Worm (Caenorhabditis elegans) whole organism, L4 larva: ENCODE data around the gene C08B6.6.
A peak's percentile ranks its signal among the peaks of the same experiment; 100 is the strongest.

Experiments used
- D1046.2 ChIP-seq: fragments of 200-800 bp; sonication (Bioruptor generic); IDR thresholded peaks from 2 replicates; pipeline ENCODE4 v1.3.6; 2022; ENCODE audit warnings: missing genetic modification characterization, missing compliant biosample characterization
- F44E2.7 ChIP-seq: fragments of 200-800 bp; sonication (Bioruptor generic); IDR thresholded peaks from 2 replicates; pipeline ENCODE4 v2.1.2; 2022; ENCODE audit warnings: missing genetic modification characterization, missing compliant biosample characterization
- T26A8.4 ChIP-seq: fragments of 200-800 bp; sonication (Bioruptor generic); IDR thresholded peaks from 2 replicates; pipeline ENCODE4 v1.3.6; 2022; ENCODE audit warnings: missing genetic modification characterization, missing compliant biosample characterization
- Y48G9A.11 ChIP-seq: fragments of 200-800 bp; sonication (Bioruptor generic); IDR thresholded peaks from 2 replicates; pipeline ENCODE4 v1.3.6; 2022; ENCODE audit warnings: missing genetic modification reagents, missing genetic modification characterization, missing compliant biosample characterization
- ZK337.2 ChIP-seq: fragments of 200-800 bp; sonication (Bioruptor generic); IDR thresholded peaks from 2 replicates; pipeline ENCODE4 v1.3.6; 2022; ENCODE audit warnings: missing genetic modification reagents, missing genetic modification characterization, missing compliant biosample characterization
- aha-1 ChIP-seq: fragments of 150-350 bp; peaks from one replicate; lab custom pipeline; 2014; ENCODE audit warnings: missing biosample characterization, missing genetic modification characterization
- arid-1 ChIP-seq: fragments of 200-800 bp; sonication (Bioruptor generic); conservative IDR thresholded peaks from 2 replicates; pipeline ENCODE4 v1.3.6; 2022; ENCODE audit warnings: missing genetic modification reagents, missing genetic modification characterization, missing compliant biosample characterization
- ceh-28 ChIP-seq: fragments of 150-350 bp; optimal IDR thresholded peaks from 2 replicates; lab custom pipeline; 2014; ENCODE audit warnings: missing biosample characterization, missing genetic modification reagents, missing genetic modification characterization
- ceh-32 ChIP-seq: sonication (generic microtip); optimal IDR thresholded peaks from 2 replicates; lab custom pipeline; 2016; ENCODE audit warnings: mild to moderate bottlenecking, missing genetic modification characterization, missing compliant biosample characterization; ENCODE audit not compliant: poor library complexity
- ceh-82 ChIP-seq: sonication (generic microtip); optimal IDR thresholded peaks from 2 replicates; lab custom pipeline; 2017; ENCODE audit warnings: missing biosample characterization, missing genetic modification characterization
- daf-19 ChIP-seq: fragments of 200-800 bp; sonication (Bioruptor generic); conservative IDR thresholded peaks from 2 replicates; pipeline ENCODE4 v1.3.6; 2022; ENCODE audit warnings: missing genetic modification characterization, missing compliant biosample characterization
- daf-8 ChIP-seq: fragments of 200-800 bp; sonication (Bioruptor generic); IDR thresholded peaks from 2 replicates; pipeline ENCODE4 v1.3.6; 2022; ENCODE audit warnings: missing genetic modification characterization, missing compliant biosample characterization
- dmd-6 ChIP-seq: fragments of 200-800 bp; sonication (Bioruptor generic); IDR thresholded peaks from 2 replicates; pipeline ENCODE4 v1.3.6; 2022; ENCODE audit warnings: missing genetic modification reagents, missing genetic modification characterization, missing compliant biosample characterization
- duxl-1 ChIP-seq: sonication (generic microtip); optimal IDR thresholded peaks from 2 replicates; lab custom pipeline; 2016; ENCODE audit warnings: mild to moderate bottlenecking, missing genetic modification characterization, moderate library complexity, missing compliant biosample characterization; ENCODE audit not compliant: poor library complexity
- dve-1 ChIP-seq: sonication (generic microtip); optimal IDR thresholded peaks from 2 replicates; lab custom pipeline; 2017; ENCODE audit warnings: antibody characterized with exemption, mild to moderate bottlenecking, missing genetic modification characterization, missing compliant biosample characterization; ENCODE audit not compliant: insufficient read depth
- egl-27 ChIP-seq: sonication (generic microtip); optimal IDR thresholded peaks from 3 replicates; lab custom pipeline; 2017; ENCODE audit warnings: missing biosample characterization, missing genetic modification reagents, missing genetic modification characterization
- egl-43 ChIP-seq: fragments of 200-800 bp; sonication (Bioruptor generic); IDR thresholded peaks from 2 replicates; pipeline ENCODE4 v1.3.6; 2022; ENCODE audit warnings: missing genetic modification reagents, missing genetic modification characterization, missing compliant biosample characterization
- fos-1 ChIP-seq: fragments of 150-350 bp; optimal IDR thresholded peaks from 2 replicates; lab custom pipeline; 2014; ENCODE audit warnings: missing biosample characterization, missing genetic modification characterization
- hlh-30 ChIP-seq: sonication (generic microtip); optimal IDR thresholded peaks from 2 replicates; lab custom pipeline; 2017; ENCODE audit warnings: antibody characterized with exemption, mild to moderate bottlenecking, missing genetic modification characterization, missing compliant biosample characterization; ENCODE audit not compliant: insufficient read depth
- jun-1 ChIP-seq: fragments of 150-350 bp; optimal IDR thresholded peaks from 2 replicates; lab custom pipeline; 2014; ENCODE audit warnings: missing biosample characterization, missing genetic modification reagents, missing genetic modification characterization
- lin-1 ChIP-seq: fragments of 200-800 bp; sonication (Bioruptor generic); IDR thresholded peaks from 2 replicates; pipeline ENCODE4 v1.3.6; 2022; ENCODE audit warnings: missing genetic modification reagents, missing genetic modification characterization, missing compliant biosample characterization
- lin-13 ChIP-seq: fragments of 150-350 bp; optimal IDR thresholded peaks from 2 replicates; lab custom pipeline; 2014; ENCODE audit warnings: missing biosample characterization, missing genetic modification reagents, missing genetic modification characterization
- lin-38 ChIP-seq: fragments of 200-800 bp; sonication (Bioruptor generic); IDR thresholded peaks from 2 replicates; pipeline ENCODE4 v1.3.6; 2022; ENCODE audit warnings: missing genetic modification reagents, missing genetic modification characterization, missing compliant biosample characterization
- lsy-2 ChIP-seq, 2 experiments: fragments of 150-350 bp in 1 of 2; sonication (generic microtip) in 1 of 2; optimal IDR thresholded peaks; 2 replicates each; lab custom pipeline; 2014 to 2017; ENCODE audit warnings: missing biosample characterization in 2 of 2, missing genetic modification characterization in 2 of 2
- madf-9 ChIP-seq: fragments of 200-800 bp; sonication (Bioruptor generic); conservative IDR thresholded peaks from 2 replicates; pipeline ENCODE4 v1.3.6; 2022; ENCODE audit warnings: missing genetic modification reagents, missing genetic modification characterization, missing compliant biosample characterization
- mdt-29 ChIP-seq: fragments of 200-800 bp; sonication (Bioruptor generic); IDR thresholded peaks from 2 replicates; pipeline ENCODE4 v1.3.6; 2022; ENCODE audit warnings: missing genetic modification reagents, missing genetic modification characterization, missing compliant biosample characterization
- mep-1 ChIP-seq: fragments of 150-350 bp; sonication (generic microtip); optimal IDR thresholded peaks from 3 replicates; lab custom pipeline; 2014; ENCODE audit warnings: missing biosample characterization, missing genetic modification characterization
- mes-2 ChIP-seq: sonication (generic microtip); optimal IDR thresholded peaks from 2 replicates; lab custom pipeline; 2016; ENCODE audit warnings: missing genotype, mild to moderate bottlenecking, missing genetic modification characterization, missing compliant biosample characterization; ENCODE audit not compliant: poor library complexity, severe bottlenecking
- mxl-2 ChIP-seq: fragments of 200-800 bp; sonication (Bioruptor generic); conservative IDR thresholded peaks from 2 replicates; pipeline ENCODE4 v1.3.6; 2022; ENCODE audit warnings: missing genetic modification reagents, missing genetic modification characterization, missing compliant biosample characterization
- mxl-3 ChIP-seq: fragments of 200-800 bp; sonication (Bioruptor generic); optimal IDR thresholded peaks from 2 replicates; lab custom pipeline; 2018; ENCODE audit warnings: mild to moderate bottlenecking, missing genetic modification characterization, missing compliant biosample characterization
- nhr-102 ChIP-seq: sonication (generic microtip); optimal IDR thresholded peaks from 2 replicates; lab custom pipeline; 2016; ENCODE audit warnings: mild to moderate bottlenecking, missing genetic modification characterization, moderate library complexity, missing compliant biosample characterization
- nhr-11 ChIP-seq: fragments of 150-350 bp; optimal IDR thresholded peaks from 2 replicates; lab custom pipeline; 2014; ENCODE audit warnings: missing biosample characterization, missing genetic modification characterization
- nhr-237 ChIP-seq: sonication (generic microtip); optimal IDR thresholded peaks from 2 replicates; lab custom pipeline; 2017; ENCODE audit warnings: missing biosample characterization, missing genetic modification characterization
- nhr-28 ChIP-seq: fragments of 150-350 bp; optimal IDR thresholded peaks from 2 replicates; lab custom pipeline; 2014; ENCODE audit warnings: missing biosample characterization, missing genetic modification characterization
- nhr-41 ChIP-seq: fragments of 200-800 bp; sonication (Bioruptor generic); IDR thresholded peaks from 2 replicates; pipeline ENCODE4 v1.3.6; 2022; ENCODE audit warnings: missing genetic modification reagents, missing genetic modification characterization, missing compliant biosample characterization
- nhr-76 ChIP-seq: fragments of 150-350 bp; optimal IDR thresholded peaks from 2 replicates; lab custom pipeline; 2014; ENCODE audit warnings: missing biosample characterization, missing genetic modification characterization
- nhr-77 ChIP-seq: fragments of 150-350 bp; optimal IDR thresholded peaks from 2 replicates; lab custom pipeline; 2014; ENCODE audit warnings: missing biosample characterization, missing genetic modification characterization
- pha-4 ChIP-seq, 2 experiments: fragments of 150-350 bp in 1 of 2; fragments of 200-800 bp in 1 of 2; sonication (Bioruptor generic) in 1 of 2; IDR thresholded peaks in 1 of 2; optimal IDR thresholded peaks in 1 of 2; 2 replicates each; pipeline versions ENCODE4 v1.3.6 to Lab custom; 2014 to 2022; ENCODE audit warnings: missing genetic modification characterization in 2 of 2, missing genetic modification reagents in 2 of 2, missing biosample characterization in 1 of 2, missing compliant biosample characterization in 1 of 2
- php-3 ChIP-seq: fragments of 200-800 bp; sonication (Bioruptor generic); IDR thresholded peaks from 2 replicates; pipeline ENCODE4 v1.3.6; 2022; ENCODE audit warnings: missing genetic modification reagents, missing genetic modification characterization, missing compliant biosample characterization
- pqm-1 ChIP-seq: sonication (generic microtip); optimal IDR thresholded peaks from 2 replicates; lab custom pipeline; 2017; ENCODE audit warnings: missing biosample characterization, missing genetic modification characterization
- saeg-2 ChIP-seq: fragments of 200-800 bp; sonication (Bioruptor generic); IDR thresholded peaks from 2 replicates; pipeline ENCODE4 v1.3.6; 2022; ENCODE audit warnings: missing genetic modification reagents, missing genetic modification characterization, missing compliant biosample characterization
- sdz-12 ChIP-seq: fragments of 200-800 bp; sonication (Bioruptor generic); optimal IDR thresholded peaks from 2 replicates; lab custom pipeline; 2018; ENCODE audit warnings: mild to moderate bottlenecking, missing genetic modification characterization, missing compliant biosample characterization
- spr-3 ChIP-seq: fragments of 200-800 bp; sonication (Bioruptor generic); optimal IDR thresholded peaks from 2 replicates; lab custom pipeline; 2018; ENCODE audit warnings: mild to moderate bottlenecking, missing genetic modification characterization, missing compliant biosample characterization
- tag-97 ChIP-seq: fragments of 200-800 bp; sonication (Bioruptor generic); IDR thresholded peaks from 2 replicates; pipeline ENCODE4 v1.3.6; 2022; ENCODE audit warnings: missing genetic modification characterization, missing compliant biosample characterization
- tra-1 ChIP-seq: fragments of 200-800 bp; sonication (Bioruptor generic); IDR thresholded peaks from 2 replicates; pipeline ENCODE4 v1.3.6; 2022; ENCODE audit warnings: missing genetic modification reagents, missing genetic modification characterization, missing compliant biosample characterization
- vab-7 ChIP-seq: fragments of 200-800 bp; sonication (Bioruptor generic); IDR thresholded peaks from 2 replicates; pipeline ENCODE4 v1.3.6; 2022; ENCODE audit warnings: missing genetic modification reagents, missing genetic modification characterization, missing compliant biosample characterization
- zip-11 ChIP-seq: fragments of 200-800 bp; sonication (Bioruptor generic); IDR thresholded peaks from 2 replicates; pipeline ENCODE4 v1.3.6; 2022; ENCODE audit warnings: missing genetic modification characterization, missing compliant biosample characterization
- ztf-7 ChIP-seq: fragments of 150-350 bp; optimal IDR thresholded peaks from 2 replicates; lab custom pipeline; 2014; ENCODE audit warnings: missing biosample characterization, missing genetic modification characterization

C08B6.6 gene

DNA sequence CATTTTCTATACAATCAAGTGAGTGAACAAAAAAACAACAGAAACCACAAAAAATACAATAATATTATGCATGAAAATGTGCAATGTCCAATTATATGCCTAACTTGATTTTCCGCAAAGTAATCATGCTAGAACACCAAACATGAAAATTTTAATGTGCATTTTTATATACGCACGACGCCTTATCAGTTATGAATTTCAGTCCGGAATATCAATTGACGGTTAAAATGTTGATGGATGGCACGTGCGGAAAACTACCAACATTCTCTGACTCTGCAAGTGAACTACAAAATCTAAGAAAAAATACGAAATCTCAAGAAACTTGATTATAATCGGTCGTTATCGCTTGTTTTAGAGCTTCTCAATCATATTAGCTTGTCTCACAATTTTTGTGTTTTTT, 36.5 kb downstream of the C08B6.6 start (continued):
- TF ChIP-seq nhr-11 (no peak), arid-1 (GFP tag; lab: Robert Waterston, UW) (no peak), T26A8.4 (no peak), zip-11 (GFP tag; lab: Robert Waterston, UW) (no peak), Y48G9A.11 (GFP tag; lab: Robert Waterston, UW) (no peak), hlh-30 (tag; lab: Kevin White, UChicago) (peak; percentile 42), D1046.2 (GFP tag; lab: Robert Waterston, UW) (no peak), tra-1 (GFP tag; lab: Robert Waterston, UW) (no peak), dmd-6 (GFP tag; lab: Robert Waterston, UW) (peak; percentile 82), spr-3 (GFP tag; lab: Kevin White, UChicago) (no peak), nhr-76 (no peak), pha-4 (GFP tag; IDR thresholded peaks at IDR 0.05; lab: Robert Waterston, UW) (no peak), pha-4 (tag; optimal IDR thresholded peaks at IDR 0.05; lab: Kevin White, UChicago) (no peak), lsy-2 (tag; optimal IDR thresholded peaks at IDR 0.05; lab: Kevin White, UChicago) (no peak), sdz-12 (no peak), nhr-77 (tag; lab: Kevin White, UChicago) (peak; percentile 31), F44E2.7 (GFP tag; lab: Robert Waterston, UW) (no peak), php-3 (GFP tag; lab: Robert Waterston, UW) (peak; percentile 87), nhr-28 (tag; lab: Kevin White, UChicago) (peak; percentile 54), tag-97 (GFP tag; lab: Robert Waterston, UW) (no peak), dve-1 (tag; lab: Kevin White, UChicago) (peak; percentile 64), daf-8 (no peak), pqm-1 (peak; percentile 1), lin-38 (GFP tag; lab: Robert Waterston, UW) (no peak)

DNA sequence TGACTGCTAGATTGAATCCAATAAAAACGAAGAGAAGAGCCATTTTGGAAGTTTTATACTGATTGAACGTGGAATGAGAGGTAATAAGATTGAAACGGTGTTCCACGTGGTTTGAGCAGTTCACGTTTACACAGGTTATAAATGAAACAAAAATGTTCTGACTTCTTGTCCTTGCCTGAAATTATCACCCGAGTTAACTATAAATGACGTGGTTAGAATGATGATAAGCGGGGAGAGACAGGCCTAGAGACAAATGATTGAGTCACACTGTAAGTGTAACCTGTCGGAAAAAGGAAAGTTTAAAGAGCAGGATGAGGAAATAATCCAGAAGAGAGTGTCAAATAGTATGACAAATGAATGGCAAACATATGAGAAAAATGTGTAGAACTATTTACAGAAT, 37.5 kb downstream of the C08B6.6 start, which contains the start of gene C51E3.10:
C51E3.10 (minus strand) TSS at position 181 of the 400 bp plus-strand sequence.
- TF ChIP-seq lin-1 (GFP tag; lab: Robert Waterston, UW) = peak; percentile 71; the same call in 1 of the 2 replicates
- no peak for TF ChIP-seq ceh-28 (tag; lab: Kevin White, UChicago)
- no peak for TF ChIP-seq nhr-237 (tag; lab: Kevin White, UChicago)
- TF ChIP-seq tra-1 (GFP tag; lab: Robert Waterston, UW) = peak; percentile 68; the same call in 1 of the 2 replicates
- no peak for TF ChIP-seq madf-9 (GFP tag; lab: Robert Waterston, UW)
- TF ChIP-seq egl-43 (GFP tag; lab: Robert Waterston, UW) = no peak
- TF ChIP-seq Y48G9A.11 (GFP tag; lab: Robert Waterston, UW) = no peak
- TF ChIP-seq mxl-2 (GFP tag; lab: Robert Waterston, UW) = no peak
- TF ChIP-seq hlh-30 (tag; lab: Kevin White, UChicago) = peak; percentile 68
- TF ChIP-seq nhr-11 = no peak
- TF ChIP-seq mes-2 (tag; lab: Kevin White, UChicago) = no peak
- TF ChIP-seq fos-1 (tag; lab: Kevin White, UChicago) = no peak
- no peak for TF ChIP-seq ztf-7 (tag; lab: Kevin White, UChicago)
- no peak for TF ChIP-seq nhr-41 (GFP tag; lab: Robert Waterston, UW)
- TF ChIP-seq mep-1 = peak; percentile 36
- peak; percentile 76 for TF ChIP-seq mxl-3 (GFP tag; lab: Kevin White, UChicago)
- peak in 1 of 2 experiments; percentile 32 for TF ChIP-seq lsy-2 (tag; optimal IDR thresholded peaks at IDR 0.05; lab: Kevin White, UChicago)
- no peak for TF ChIP-seq nhr-76
- no peak for TF ChIP-seq vab-7
- no peak for TF ChIP-seq sdz-12
- no peak for TF ChIP-seq saeg-2 (GFP tag; lab: Robert Waterston, UW)
- no peak for TF ChIP-seq egl-27
- TF ChIP-seq ceh-82 (tag; lab: Kevin White, UChicago) = no peak
- TF ChIP-seq jun-1 (tag; lab: Kevin White, UChicago) = no peak
- no peak for TF ChIP-seq arid-1 (GFP tag; lab: Robert Waterston, UW)
- no peak for TF ChIP-seq ZK337.2 (GFP tag; lab: Robert Waterston, UW)
- TF ChIP-seq dmd-6 (GFP tag; lab: Robert Waterston, UW) = peak; percentile 95
- 0 out of 2 replicates have a peak, but pooled peaks have one; percentile 32 for TF ChIP-seq mdt-29 (GFP tag; lab: Robert Waterston, UW)
- 0 out of 2 replicates have a peak, but pooled peaks have one; percentile 8 for TF ChIP-seq pha-4 (GFP tag; IDR thresholded peaks at IDR 0.05; lab: Robert Waterston, UW)
- no peak for TF ChIP-seq pha-4 (tag; optimal IDR thresholded peaks at IDR 0.05; lab: Kevin White, UChicago)
- no peak for TF ChIP-seq nhr-102 (tag; lab: Kevin White, UChicago)
- TF ChIP-seq duxl-1 (tag; lab: Kevin White, UChicago) = no peak
- peak; percentile 16 for TF ChIP-seq lin-13 (GFP tag; lab: Kevin White, UChicago)
- no peak for TF ChIP-seq ceh-32
- peak; percentile 73 for TF ChIP-seq aha-1 (tag; lab: Kevin White, UChicago)
- TF ChIP-seq daf-19 (GFP tag; lab: Robert Waterston, UW) = no peak
